Fruit fly (Drosophila melanogaster) whole organism, pupa: ENCODE measurements around the gene rgn.

Source experiments
- CG10348 ChIP-seq: fragments of 200-800 bp; sonication (Bioruptor generic); IDR thresholded peaks from 2 replicates; pipeline ENCODE4 v1.3.6; 2022; ENCODE audit warnings: missing biosample characterization, missing genetic modification characterization
- CG12605 ChIP-seq: fragments of 200-800 bp; sonication (Bioruptor generic); IDR thresholded peaks from 2 replicates; pipeline ENCODE4 v1.3.6; 2022; ENCODE audit warnings: missing biosample characterization, missing genetic modification characterization
- CG13204 ChIP-seq: fragments of 200-800 bp; sonication (Bioruptor generic); optimal IDR thresholded peaks from 2 replicates; lab custom pipeline; 2018; ENCODE audit warnings: missing biosample characterization, mild to moderate bottlenecking, missing genetic modification characterization, moderate library complexity
- CG14655 ChIP-seq: fragments of 200-800 bp; sonication (Bioruptor generic); optimal IDR thresholded peaks from 3 replicates; lab custom pipeline; 2017; ENCODE audit warnings: mild to moderate bottlenecking, missing biosample characterization, missing genetic modification reagents, missing genetic modification characterization
- CG15710 ChIP-seq: fragments of 200-800 bp; sonication (Bioruptor generic); optimal IDR thresholded peaks from 2 replicates; lab custom pipeline; 2018; ENCODE audit warnings: missing biosample characterization, mild to moderate bottlenecking, missing genetic modification characterization, moderate library complexity
- CG17806 ChIP-seq: fragments of 200-800 bp; sonication (Bioruptor generic); optimal IDR thresholded peaks from 2 replicates; lab custom pipeline; 2018; ENCODE audit warnings: missing biosample characterization, mild to moderate bottlenecking, missing genetic modification characterization, moderate library complexity
- CG32121 ChIP-seq: fragments of 200-800 bp; sonication (Bioruptor generic); IDR thresholded peaks from 2 replicates; pipeline ENCODE4 v1.3.6; 2022; ENCODE audit warnings: missing biosample characterization, missing genetic modification characterization
- CG34367 ChIP-seq: fragments of 200-800 bp; sonication (Bioruptor generic); optimal IDR thresholded peaks from 2 replicates; lab custom pipeline; 2018; ENCODE audit warnings: missing biosample characterization, mild to moderate bottlenecking, missing genetic modification characterization
- CG4496 ChIP-seq: fragments of 200-800 bp; sonication (Bioruptor generic); IDR thresholded peaks from 3 replicates; pipeline ENCODE4 v1.3.6; 2022; ENCODE audit warnings: missing biosample characterization, missing genetic modification characterization
- CG8159 ChIP-seq: fragments of 200-800 bp; sonication (Bioruptor generic); optimal IDR thresholded peaks from 3 replicates; lab custom pipeline; 2018; ENCODE audit warnings: missing biosample characterization, mild to moderate bottlenecking, missing genetic modification characterization, moderate library complexity
- CG8301 ChIP-seq: fragments of 200-800 bp; sonication (Bioruptor generic); optimal IDR thresholded peaks from 2 replicates; lab custom pipeline; 2018; ENCODE audit warnings: missing biosample characterization, mild to moderate bottlenecking, missing genetic modification characterization
- CG9948 ChIP-seq: fragments of 200-800 bp; sonication (Bioruptor generic); optimal IDR thresholded peaks from 2 replicates; lab custom pipeline; 2018; ENCODE audit warnings: missing biosample characterization, mild to moderate bottlenecking, missing genetic modification characterization, moderate library complexity
- D1 ChIP-seq: fragments of 200-800 bp; sonication (Bioruptor generic); optimal IDR thresholded peaks from 2 replicates; lab custom pipeline; 2018; ENCODE audit warnings: missing biosample characterization, mild to moderate bottlenecking, missing genetic modification characterization, moderate library complexity
- EcR ChIP-seq: fragments of 200-800 bp; sonication (Bioruptor generic); optimal IDR thresholded peaks from 3 replicates; lab custom pipeline; 2019; ENCODE audit warnings: missing biosample characterization, missing genetic modification characterization, mild to moderate bottlenecking, moderate library complexity, missing genetic modification reagents
- Ets98B ChIP-seq: fragments of 200-800 bp; sonication (Bioruptor generic); IDR thresholded peaks from 2 replicates; pipeline ENCODE4 v1.3.6; 2022; ENCODE audit warnings: missing biosample characterization, missing genetic modification characterization
- Pif1A ChIP-seq: fragments of 200-800 bp; sonication (Bioruptor generic); optimal IDR thresholded peaks from 3 replicates; lab custom pipeline; 2016; ENCODE audit warnings: missing biosample characterization, missing genetic modification characterization
- Pif1B ChIP-seq: fragments of 200-800 bp; sonication (Bioruptor generic); optimal IDR thresholded peaks from 3 replicates; lab custom pipeline; 2016; ENCODE audit warnings: missing biosample characterization, missing genetic modification characterization
- Snoo ChIP-seq: fragments of 200-800 bp; sonication (Bioruptor generic); optimal IDR thresholded peaks from 3 replicates; lab custom pipeline; 2017; ENCODE audit warnings: missing biosample characterization, mild to moderate bottlenecking, missing genetic modification characterization, inconsistent platforms
- fd96Ca ChIP-seq: fragments of 200-800 bp; sonication (Bioruptor generic); IDR thresholded peaks from 3 replicates; pipeline ENCODE4 v1.3.6; 2022; ENCODE audit warnings: missing biosample characterization, missing genetic modification characterization
- gl ChIP-seq: fragments of 200-800 bp; sonication (Bioruptor generic); optimal IDR thresholded peaks from 2 replicates; lab custom pipeline; 2018; ENCODE audit warnings: missing biosample characterization, mild to moderate bottlenecking, missing genetic modification characterization
- rn ChIP-seq: fragments of 200-800 bp; sonication (Bioruptor generic); IDR thresholded peaks from 2 replicates; pipeline ENCODE4 v1.3.6; 2022; ENCODE audit warnings: missing biosample characterization, missing genetic modification characterization

The rgn gene

dm6 chr3L:21382158-21382610, at the start of gene rgn:
Gene rgn (plus strand): TSS chr3L:21382501.
- TF ChIP-seq CG32121 (GFP tag; lab: Robert Waterston, UW) (peak; percentile 85), D1 (tag; lab: Kevin White, UChicago) (peak; percentile 87), CG8301 (tag; lab: Kevin White, UChicago) (peak; percentile 90), Pif1B (GFP tag; lab: Kevin White, UChicago) (peak; percentile 63), CG8159 (tag; lab: Kevin White, UChicago) (peak; percentile 91), CG4496 (peak; percentile 92), fd96Ca (peak; percentile 77; the same call in 2 of the 3 replicates), Snoo (tag; lab: Kevin White, UChicago) (peak; percentile 85), CG14655 (GFP tag; lab: Kevin White, UChicago) (peak; percentile 95), CG15710 (tag; lab: Kevin White, UChicago) (peak; percentile 84), CG12605 (peak; percentile 44), CG13204 (GFP tag; lab: Kevin White, UChicago) (peak; percentile 46), CG17806 (peak; percentile 86), Ets98B (peak; percentile 87), Pif1A (peak; percentile 69), gl (tag; lab: Kevin White, UChicago) (peak; percentile 49), CG9948 (peak; percentile 92), rn (GFP tag; lab: Robert Waterston, UW) (peak; percentile 61; the same call in 1 of the 2 replicates), CG10348 (GFP tag; lab: Robert Waterston, UW) (no peak), EcR (GFP tag; lab: Kevin White, UChicago) (no peak), CG34367 (tag; lab: Kevin White, UChicago) (peak; percentile 85)

dm6 chr3L:21334999-21335631, 47.2 kb upstream of the rgn start, which contains the start of gene Tsr1:
Gene Tsr1 (plus strand): TSS chr3L:21335215.
- TF ChIP-seq CG12605 (no peak), CG4496 (no peak), CG13204 (GFP tag; lab: Kevin White, UChicago) (no peak), EcR (GFP tag; lab: Kevin White, UChicago) (no peak), Pif1B (GFP tag; lab: Kevin White, UChicago) (no peak), CG32121 (GFP tag; lab: Robert Waterston, UW) (no peak), CG10348 (GFP tag; lab: Robert Waterston, UW) (no peak), CG34367 (tag; lab: Kevin White, UChicago) (no peak), CG15710 (tag; lab: Kevin White, UChicago) (no peak), gl (tag; lab: Kevin White, UChicago) (no peak), rn (GFP tag; lab: Robert Waterston, UW) (no peak), fd96Ca (no peak), CG8301 (tag; lab: Kevin White, UChicago) (no peak), Pif1A (no peak), Snoo (tag; lab: Kevin White, UChicago) (no peak), CG17806 (no peak), CG14655 (GFP tag; lab: Kevin White, UChicago) (no peak), CG9948 (no peak), Ets98B (no peak), CG8159 (tag; lab: Kevin White, UChicago) (no peak)

- TF ChIP-seq rn (GFP tag; lab: Robert Waterston, UW) (no peak), CG15710 (tag; lab: Kevin White, UChicago) (no peak), Ets98B (no peak), Pif1A (no peak), EcR (GFP tag; lab: Kevin White, UChicago) (peak; percentile 77), D1 (tag; lab: Kevin White, UChicago) (no peak), CG34367 (tag; lab: Kevin White, UChicago) (no peak)
Observed at dm6 chr3L:21342592-21342991, 39.7 kb upstream of the rgn start.

- TF ChIP-seq CG12605 (peak; percentile 47; the same call in 1 of the 2 replicates), CG32121 (GFP tag; lab: Robert Waterston, UW) (peak; percentile 70), CG8159 (tag; lab: Kevin White, UChicago) (no peak), fd96Ca (peak; percentile 66; the same call in 1 of the 3 replicates), CG10348 (GFP tag; lab: Robert Waterston, UW) (no peak), CG13204 (GFP tag; lab: Kevin White, UChicago) (no peak), gl (tag; lab: Kevin White, UChicago) (no peak), rn (GFP tag; lab: Robert Waterston, UW) (no peak), CG14655 (GFP tag; lab: Kevin White, UChicago) (no peak), CG17806 (no peak), CG9948 (no peak), CG15710 (tag; lab: Kevin White, UChicago) (no peak), CG4496 (peak; percentile 56; the same call in 2 of the 3 replicates), D1 (tag; lab: Kevin White, UChicago) (no peak), Snoo (tag; lab: Kevin White, UChicago) (no peak), Pif1B (GFP tag; lab: Kevin White, UChicago) (no peak), CG34367 (tag; lab: Kevin White, UChicago) (no peak), EcR (GFP tag; lab: Kevin White, UChicago) (peak; percentile 8), Ets98B (peak; percentile 59; the same call in 1 of the 2 replicates), CG8301 (tag; lab: Kevin White, UChicago) (no peak), Pif1A (no peak)
- TF ChIP-seq, all 21 proteins: peak for 6
Observed at dm6 chr3L:21343254-21344083, 38.8 kb upstream of the rgn start, which contains the start of the genes Tbc1d8-9 and CG32436. Gene Tbc1d8-9 (minus strand): TSS chr3L:21343716. Gene CG32436 (plus strand): TSS chr3L:21344033.
